Worm (Caenorhabditis elegans) whole organism, L4 larva: ENCODE results near the gene wrt-4.

Source experiments
- F10B5.3 ChIP-seq: sonication (generic microtip); optimal IDR thresholded peaks from 2 replicates; lab custom pipeline; 2016; ENCODE audit warnings: mild to moderate bottlenecking, missing genetic modification characterization, missing compliant biosample characterization
- F26F4.8 ChIP-seq: fragments of 200-800 bp; sonication (Bioruptor generic); conservative IDR thresholded peaks from 2 replicates; pipeline ENCODE4 v1.3.6; 2022; ENCODE audit warnings: missing genetic modification characterization, missing compliant biosample characterization
- F37D6.2 ChIP-seq: sonication (generic microtip); optimal IDR thresholded peaks from 2 replicates; lab custom pipeline; 2016; ENCODE audit warnings: mild to moderate bottlenecking, missing genetic modification characterization, missing compliant biosample characterization
- F44E2.7 ChIP-seq: fragments of 200-800 bp; sonication (Bioruptor generic); IDR thresholded peaks from 2 replicates; pipeline ENCODE4 v2.1.2; 2022; ENCODE audit warnings: missing genetic modification characterization, missing compliant biosample characterization
- T26A8.4 ChIP-seq: fragments of 200-800 bp; sonication (Bioruptor generic); IDR thresholded peaks from 2 replicates; pipeline ENCODE4 v1.3.6; 2022; ENCODE audit warnings: missing genetic modification characterization, missing compliant biosample characterization
- Y48G9A.11 ChIP-seq: fragments of 200-800 bp; sonication (Bioruptor generic); IDR thresholded peaks from 2 replicates; pipeline ENCODE4 v1.3.6; 2022; ENCODE audit warnings: missing genetic modification reagents, missing genetic modification characterization, missing compliant biosample characterization
- Y5F2A.4 ChIP-seq: fragments of 200-800 bp; sonication (Bioruptor generic); optimal IDR thresholded peaks from 2 replicates; lab custom pipeline; 2018; ENCODE audit warnings: mild to moderate bottlenecking, missing genetic modification characterization, missing compliant biosample characterization
- aha-1 ChIP-seq: fragments of 150-350 bp; peaks from one replicate; lab custom pipeline; 2014; ENCODE audit warnings: missing biosample characterization, missing genetic modification characterization
- aly-2 ChIP-seq: sonication (generic microtip); optimal IDR thresholded peaks from 2 replicates; lab custom pipeline; 2018; ENCODE audit warnings: missing biosample characterization, missing genetic modification characterization
- ama-1 ChIP-seq: fragments of 150-350 bp; optimal IDR thresholded peaks from 2 replicates; lab custom pipeline; 2014; ENCODE audit warnings: inconsistent platforms, mixed read lengths
- arid-1 ChIP-seq: fragments of 200-800 bp; sonication (Bioruptor generic); conservative IDR thresholded peaks from 2 replicates; pipeline ENCODE4 v1.3.6; 2022; ENCODE audit warnings: missing genetic modification reagents, missing genetic modification characterization, missing compliant biosample characterization
- ceh-28 ChIP-seq: fragments of 150-350 bp; optimal IDR thresholded peaks from 2 replicates; lab custom pipeline; 2014; ENCODE audit warnings: missing biosample characterization, missing genetic modification reagents, missing genetic modification characterization
- ceh-32 ChIP-seq: sonication (generic microtip); optimal IDR thresholded peaks from 2 replicates; lab custom pipeline; 2016; ENCODE audit warnings: mild to moderate bottlenecking, missing genetic modification characterization, missing compliant biosample characterization; ENCODE audit not compliant: poor library complexity
- ceh-82 ChIP-seq: sonication (generic microtip); optimal IDR thresholded peaks from 2 replicates; lab custom pipeline; 2017; ENCODE audit warnings: missing biosample characterization, missing genetic modification characterization
- ces-1 ChIP-seq: fragments of 150-350 bp; sonication (generic microtip); optimal IDR thresholded peaks from 4 replicates; lab custom pipeline; 2014; ENCODE audit warnings: missing biosample characterization, missing genetic modification reagents, missing genetic modification characterization
- dmd-6 ChIP-seq: fragments of 200-800 bp; sonication (Bioruptor generic); IDR thresholded peaks from 2 replicates; pipeline ENCODE4 v1.3.6; 2022; ENCODE audit warnings: missing genetic modification reagents, missing genetic modification characterization, missing compliant biosample characterization
- dmd-9 ChIP-seq: fragments of 200-800 bp; sonication (Bioruptor generic); IDR thresholded peaks from 2 replicates; pipeline ENCODE4 v1.3.6; 2022; ENCODE audit warnings: missing genetic modification reagents, missing genetic modification characterization, missing compliant biosample characterization
- dpl-1 ChIP-seq: fragments of 150-350 bp; optimal IDR thresholded peaks from 2 replicates; lab custom pipeline; 2014; ENCODE audit warnings: missing biosample characterization, missing genetic modification reagents, missing genetic modification characterization
- duxl-1 ChIP-seq: sonication (generic microtip); optimal IDR thresholded peaks from 2 replicates; lab custom pipeline; 2016; ENCODE audit warnings: mild to moderate bottlenecking, missing genetic modification characterization, moderate library complexity, missing compliant biosample characterization; ENCODE audit not compliant: poor library complexity
- dve-1 ChIP-seq: sonication (generic microtip); optimal IDR thresholded peaks from 2 replicates; lab custom pipeline; 2017; ENCODE audit warnings: antibody characterized with exemption, mild to moderate bottlenecking, missing genetic modification characterization, missing compliant biosample characterization; ENCODE audit not compliant: insufficient read depth
- egl-27 ChIP-seq: sonication (generic microtip); optimal IDR thresholded peaks from 3 replicates; lab custom pipeline; 2017; ENCODE audit warnings: missing biosample characterization, missing genetic modification reagents, missing genetic modification characterization
- fos-1 ChIP-seq: fragments of 150-350 bp; optimal IDR thresholded peaks from 2 replicates; lab custom pipeline; 2014; ENCODE audit warnings: missing biosample characterization, missing genetic modification characterization
- hlh-11 ChIP-seq: fragments of 200-800 bp; sonication (Bioruptor generic); optimal IDR thresholded peaks from 2 replicates; lab custom pipeline; 2018; ENCODE audit warnings: mild to moderate bottlenecking, missing genetic modification characterization, missing compliant biosample characterization
- hmg-1.1 ChIP-seq: fragments of 200-800 bp; sonication (Bioruptor generic); IDR thresholded peaks from 2 replicates; pipeline ENCODE4 v1.3.6; 2022; ENCODE audit warnings: missing genetic modification reagents, missing genetic modification characterization, missing compliant biosample characterization
- lin-13 ChIP-seq: fragments of 150-350 bp; optimal IDR thresholded peaks from 2 replicates; lab custom pipeline; 2014; ENCODE audit warnings: missing biosample characterization, missing genetic modification reagents, missing genetic modification characterization
- lin-15B ChIP-seq: fragments of 150-350 bp; sonication (generic microtip); optimal IDR thresholded peaks from 3 replicates; lab custom pipeline; 2014; ENCODE audit warnings: missing biosample characterization, missing genetic modification characterization
- lin-29 ChIP-seq: fragments of 200-800 bp; sonication (Bioruptor generic); IDR thresholded peaks from 2 replicates; pipeline ENCODE4 v1.3.6; 2022; ENCODE audit warnings: missing genetic modification reagents, missing genetic modification characterization, missing compliant biosample characterization
- lin-38 ChIP-seq: fragments of 200-800 bp; sonication (Bioruptor generic); IDR thresholded peaks from 2 replicates; pipeline ENCODE4 v1.3.6; 2022; ENCODE audit warnings: missing genetic modification reagents, missing genetic modification characterization, missing compliant biosample characterization
- madf-5 ChIP-seq, 2 experiments: fragments of 200-800 bp; sonication (Bioruptor generic); IDR thresholded peaks; 2 replicates each; pipeline ENCODE4 v1.3.6; 2022; ENCODE audit warnings: missing compliant biosample characterization in 2 of 2, missing genetic modification characterization in 2 of 2
- madf-9 ChIP-seq: fragments of 200-800 bp; sonication (Bioruptor generic); conservative IDR thresholded peaks from 2 replicates; pipeline ENCODE4 v1.3.6; 2022; ENCODE audit warnings: missing genetic modification reagents, missing genetic modification characterization, missing compliant biosample characterization
- mdl-1 ChIP-seq, 2 experiments: fragments of 150-350 bp in 1 of 2; sonication (generic microtip) in 1 of 2; optimal IDR thresholded peaks; 2 replicates each; lab custom pipeline; 2014 to 2017; ENCODE audit warnings: missing biosample characterization in 2 of 2, missing genetic modification characterization in 2 of 2
- mes-2 ChIP-seq: sonication (generic microtip); optimal IDR thresholded peaks from 2 replicates; lab custom pipeline; 2016; ENCODE audit warnings: missing genotype, mild to moderate bottlenecking, missing genetic modification characterization, missing compliant biosample characterization; ENCODE audit not compliant: poor library complexity, severe bottlenecking
- mxl-3 ChIP-seq: fragments of 200-800 bp; sonication (Bioruptor generic); optimal IDR thresholded peaks from 2 replicates; lab custom pipeline; 2018; ENCODE audit warnings: mild to moderate bottlenecking, missing genetic modification characterization, missing compliant biosample characterization
- nhr-10 ChIP-seq: fragments of 150-350 bp; optimal IDR thresholded peaks from 2 replicates; lab custom pipeline; 2014; ENCODE audit warnings: missing biosample characterization, missing genetic modification characterization
- nhr-11 ChIP-seq: fragments of 150-350 bp; optimal IDR thresholded peaks from 2 replicates; lab custom pipeline; 2014; ENCODE audit warnings: missing biosample characterization, missing genetic modification characterization
- nhr-237 ChIP-seq: sonication (generic microtip); optimal IDR thresholded peaks from 2 replicates; lab custom pipeline; 2017; ENCODE audit warnings: missing biosample characterization, missing genetic modification characterization
- nhr-25 ChIP-seq: sonication (generic microtip); optimal IDR thresholded peaks from 2 replicates; lab custom pipeline; 2017; ENCODE audit warnings: missing genetic modification characterization, mild to moderate bottlenecking, missing compliant biosample characterization, antibody characterized with exemption, moderate library complexity, borderline replicate concordance; ENCODE audit not compliant: insufficient read depth
- nhr-42 ChIP-seq: fragments of 200-800 bp; sonication (Bioruptor generic); IDR thresholded peaks from 2 replicates; pipeline ENCODE4 v1.3.6; 2022; ENCODE audit warnings: missing genetic modification characterization, missing compliant biosample characterization
- nhr-76 ChIP-seq: fragments of 150-350 bp; optimal IDR thresholded peaks from 2 replicates; lab custom pipeline; 2014; ENCODE audit warnings: missing biosample characterization, missing genetic modification characterization
- saeg-2 ChIP-seq: fragments of 200-800 bp; sonication (Bioruptor generic); IDR thresholded peaks from 2 replicates; pipeline ENCODE4 v1.3.6; 2022; ENCODE audit warnings: missing genetic modification reagents, missing genetic modification characterization, missing compliant biosample characterization
- skn-1 ChIP-seq: fragments of 150-350 bp; optimal IDR thresholded peaks from 2 replicates; lab custom pipeline; 2014; ENCODE audit warnings: missing biosample characterization, missing genetic modification characterization
- snpc-4 ChIP-seq: fragments of 150-350 bp; optimal IDR thresholded peaks from 2 replicates; lab custom pipeline; 2014; ENCODE audit warnings: missing biosample characterization, missing genetic modification characterization
- tra-1 ChIP-seq: fragments of 200-800 bp; sonication (Bioruptor generic); IDR thresholded peaks from 2 replicates; pipeline ENCODE4 v1.3.6; 2022; ENCODE audit warnings: missing genetic modification reagents, missing genetic modification characterization, missing compliant biosample characterization
- unc-130 ChIP-seq: sonication (generic microtip); optimal IDR thresholded peaks from 2 replicates; lab custom pipeline; 2016; ENCODE audit warnings: missing genetic modification reagents, missing genetic modification characterization, missing compliant biosample characterization
- unc-39 ChIP-seq: sonication (generic microtip); optimal IDR thresholded peaks from 2 replicates; lab custom pipeline; 2017; ENCODE audit warnings: missing biosample characterization, missing genetic modification characterization
- vab-7 ChIP-seq: fragments of 200-800 bp; sonication (Bioruptor generic); IDR thresholded peaks from 2 replicates; pipeline ENCODE4 v1.3.6; 2022; ENCODE audit warnings: missing genetic modification reagents, missing genetic modification characterization, missing compliant biosample characterization
- zag-1 ChIP-seq: fragments of 150-350 bp; optimal IDR thresholded peaks from 2 replicates; lab custom pipeline; 2014; ENCODE audit warnings: missing biosample characterization, missing genetic modification characterization
- zfp-2 ChIP-seq: sonication (generic microtip); optimal IDR thresholded peaks from 2 replicates; lab custom pipeline; 2016; ENCODE audit warnings: mild to moderate bottlenecking, missing genetic modification characterization, missing compliant biosample characterization
- zip-11 ChIP-seq: fragments of 200-800 bp; sonication (Bioruptor generic); IDR thresholded peaks from 2 replicates; pipeline ENCODE4 v1.3.6; 2022; ENCODE audit warnings: missing genetic modification characterization, missing compliant biosample characterization
- ztf-11 ChIP-seq: fragments of 150-350 bp; optimal IDR thresholded peaks from 2 replicates; lab custom pipeline; 2014; ENCODE audit warnings: missing biosample characterization, missing genetic modification characterization
- ztf-7 ChIP-seq: fragments of 150-350 bp; optimal IDR thresholded peaks from 2 replicates; lab custom pipeline; 2014; ENCODE audit warnings: missing biosample characterization, missing genetic modification characterization

The wrt-4 gene

DNA sequence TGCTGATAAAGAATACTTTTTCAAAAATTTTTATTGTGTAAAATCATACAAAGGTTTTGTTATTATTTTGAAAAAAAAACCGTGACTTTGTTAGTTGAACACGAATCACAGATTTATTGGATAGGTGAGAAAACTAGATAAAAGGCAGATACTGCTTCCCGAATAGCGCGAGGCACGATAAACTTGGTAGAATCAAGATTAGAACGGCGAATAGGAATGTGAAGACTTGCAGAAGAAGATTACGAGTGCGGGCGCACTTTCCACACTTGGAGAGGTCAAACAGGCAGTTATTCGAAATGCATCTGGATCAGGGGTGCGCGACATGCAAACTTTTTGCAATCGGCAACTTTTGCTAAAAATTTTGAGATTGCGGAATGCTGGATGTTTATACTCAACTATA, 43.9 kb downstream of the wrt-4 start:
- TF ChIP-seq skn-1: no peak
- TF ChIP-seq saeg-2: no peak
- TF ChIP-seq, all 104 proteins: peak for 0

DNA sequence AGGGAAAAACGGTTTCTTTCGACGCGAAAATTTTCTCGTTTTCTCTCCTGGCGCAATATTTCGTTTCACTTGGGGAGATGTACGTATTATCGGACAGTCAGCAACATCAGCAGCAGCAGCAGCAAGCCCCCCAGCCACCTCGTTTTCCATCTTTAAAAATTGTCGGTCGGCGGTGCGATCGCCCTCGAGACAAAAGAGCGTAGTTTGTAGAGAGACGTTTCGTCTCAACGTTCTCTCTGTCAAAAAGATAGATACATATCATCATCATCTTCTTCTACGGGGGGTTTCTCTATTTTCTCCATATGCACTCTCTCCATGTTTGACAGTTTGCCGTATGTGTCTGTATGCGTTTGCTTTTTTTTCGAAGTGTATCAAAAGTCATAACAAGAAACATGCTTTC, 47.5 kb downstream of the wrt-4 start:
- no peak for TF ChIP-seq F10B5.3 (tag; lab: Kevin White, UChicago)
- peak; percentile 89 for TF ChIP-seq hlh-11 (tag; lab: Kevin White, UChicago)
- TF ChIP-seq nhr-42 (GFP tag; lab: Robert Waterston, UW): no peak
- TF ChIP-seq snpc-4: no peak
- TF ChIP-seq zag-1 (tag; lab: Kevin White, UChicago): no peak
- TF ChIP-seq saeg-2: no peak
- no peak for TF ChIP-seq arid-1 (GFP tag; lab: Robert Waterston, UW)
- peak; percentile 43 for TF ChIP-seq mes-2 (tag; lab: Kevin White, UChicago)
- no peak for TF ChIP-seq nhr-237 (tag; lab: Kevin White, UChicago)
- peak; percentile 83 for TF ChIP-seq mxl-3 (GFP tag; lab: Kevin White, UChicago)
- TF ChIP-seq duxl-1 (tag; lab: Kevin White, UChicago): no peak
- no peak for TF ChIP-seq zfp-2
- TF ChIP-seq aha-1 (tag; lab: Kevin White, UChicago): peak; percentile 85
- TF ChIP-seq lin-38: no peak
- no peak for TF ChIP-seq dpl-1 (GFP tag; lab: Kevin White, UChicago)
- TF ChIP-seq dmd-6 (GFP tag; lab: Robert Waterston, UW): peak; percentile 93
- TF ChIP-seq skn-1: no peak
- TF ChIP-seq nhr-25: peak; percentile 49
- TF ChIP-seq ztf-11 (tag; lab: Kevin White, UChicago): no peak
- no peak for TF ChIP-seq lin-15B (tag; lab: Kevin White, UChicago)
- TF ChIP-seq ztf-7: no peak
- TF ChIP-seq ces-1 (GFP tag; lab: Kevin White, UChicago): no peak
- TF ChIP-seq dve-1 (tag; lab: Kevin White, UChicago): peak; percentile 70
- TF ChIP-seq ama-1 (lab: Kevin White, UChicago): no peak
- TF ChIP-seq lin-29 (GFP tag; lab: Robert Waterston, UW): no peak
- no peak for TF ChIP-seq ceh-32 (tag; lab: Kevin White, UChicago)
- no peak for TF ChIP-seq Y48G9A.11 (GFP tag; lab: Robert Waterston, UW)
- TF ChIP-seq madf-5 (GFP tag; IDR thresholded peaks at IDR 0.05; lab: Robert Waterston, UW): no peak
- TF ChIP-seq unc-130 (GFP tag; lab: Kevin White, UChicago): no peak
- no peak for TF ChIP-seq ceh-82 (tag; lab: Kevin White, UChicago)
- TF ChIP-seq unc-39 (tag; lab: Kevin White, UChicago): no peak
- no peak for TF ChIP-seq fos-1 (tag; lab: Kevin White, UChicago)
- TF ChIP-seq hmg-1.1 (GFP tag; lab: Robert Waterston, UW): no peak
- TF ChIP-seq ceh-28: no peak
- no peak for TF ChIP-seq nhr-11 (tag; lab: Kevin White, UChicago)
- TF ChIP-seq dmd-9 (GFP tag; lab: Robert Waterston, UW): no peak
- no peak for TF ChIP-seq zip-11 (GFP tag; lab: Robert Waterston, UW)
- TF ChIP-seq nhr-10 (tag; lab: Kevin White, UChicago): peak; percentile 89
- TF ChIP-seq aly-2 (tag; lab: Kevin White, UChicago): no peak
- no peak for TF ChIP-seq vab-7
- TF ChIP-seq T26A8.4 (GFP tag; lab: Robert Waterston, UW): no peak
- no peak for TF ChIP-seq F37D6.2 (tag; lab: Kevin White, UChicago)
- TF ChIP-seq lin-13 (GFP tag; lab: Kevin White, UChicago): no peak
- no peak for TF ChIP-seq egl-27 (tag; lab: Kevin White, UChicago)
- no peak for TF ChIP-seq nhr-76 (tag; lab: Kevin White, UChicago)
- TF ChIP-seq F26F4.8 (GFP tag; lab: Robert Waterston, UW): no peak
- peak; percentile 85 to 90 for TF ChIP-seq mdl-1 (tag; optimal IDR thresholded peaks at IDR 0.05; lab: Kevin White, UChicago)
- TF ChIP-seq Y5F2A.4 (GFP tag; lab: Kevin White, UChicago): no peak
- TF ChIP-seq F44E2.7: no peak
- TF ChIP-seq tra-1: peak; percentile 68; the same call in 1 of the 2 replicates
- TF ChIP-seq madf-9: no peak
